Worm (Caenorhabditis elegans) whole organism, L3 larva: ENCODE results near the gene F01D5.10.
A peak's percentile ranks its signal among the peaks of the same experiment; 100 is the strongest.

Source experiments
- ceh-16 ChIP-seq: sonication (generic microtip); optimal IDR thresholded peaks from 2 replicates; lab custom pipeline; 2017; ENCODE audit warnings: missing biosample characterization, missing genetic modification characterization
- ceh-82 ChIP-seq: fragments of 150-350 bp; optimal IDR thresholded peaks from 2 replicates; lab custom pipeline; 2014; ENCODE audit warnings: missing biosample characterization, missing genetic modification characterization
- jun-1 ChIP-seq: fragments of 150-350 bp; optimal IDR thresholded peaks from 2 replicates; lab custom pipeline; 2014; ENCODE audit warnings: missing biosample characterization, missing genetic modification reagents, missing genetic modification characterization
- pha-4 ChIP-seq: fragments of 150-350 bp; optimal IDR thresholded peaks from 2 replicates; lab custom pipeline; 2014; ENCODE audit warnings: missing biosample characterization, missing genetic modification reagents, missing genetic modification characterization
- pqm-1 ChIP-seq: fragments of 150-350 bp; optimal IDR thresholded peaks from 2 replicates; lab custom pipeline; 2017; ENCODE audit warnings: missing biosample characterization, missing genetic modification characterization, inconsistent platforms
- ztf-4 ChIP-seq: fragments of 150-350 bp; optimal IDR thresholded peaks from 2 replicates; lab custom pipeline; 2014; ENCODE audit warnings: missing biosample characterization, missing genetic modification characterization

DNA sequence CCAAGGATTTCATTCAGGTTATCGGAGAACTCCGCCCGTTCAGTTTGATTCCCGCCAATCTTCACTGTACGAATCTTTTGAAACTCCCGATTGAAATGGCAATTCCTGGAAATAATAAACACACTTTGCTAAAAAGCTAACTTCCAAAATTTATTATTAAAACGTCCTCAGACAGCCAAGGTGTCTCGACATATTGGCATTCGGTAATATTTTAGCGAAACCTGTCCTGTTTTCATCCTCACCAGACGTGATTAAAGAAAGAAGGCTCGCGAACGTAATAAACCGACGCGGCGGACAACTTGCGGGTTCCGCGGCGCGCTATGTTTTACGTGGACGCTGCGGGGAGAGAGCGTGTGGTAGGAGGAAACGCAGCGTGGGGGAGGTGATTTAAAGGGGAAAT lies 2.9 kb downstream of the F01D5.10 start:
- TF ChIP-seq jun-1 (tag; lab: Kevin White, UChicago), result peak; percentile 26
- peak; percentile 79 for TF ChIP-seq pqm-1
- TF ChIP-seq ceh-82 (tag; lab: Kevin White, UChicago), result peak; percentile 55
- peak; percentile 52 for TF ChIP-seq pha-4 (tag; lab: Kevin White, UChicago)
- TF ChIP-seq ztf-4 (tag; lab: Kevin White, UChicago), result no peak
- no peak for TF ChIP-seq ceh-16 (tag; lab: Kevin White, UChicago)
